Worm (Caenorhabditis elegans) whole organism, L4 larva: ENCODE results near the gene gly-6.

Experiments
- F10B5.3 ChIP-seq: sonication (generic microtip); optimal IDR thresholded peaks from 2 replicates; lab custom pipeline; 2016; ENCODE audit warnings: mild to moderate bottlenecking, missing genetic modification characterization, missing compliant biosample characterization
- F26F4.8 ChIP-seq: fragments of 200-800 bp; sonication (Bioruptor generic); conservative IDR thresholded peaks from 2 replicates; pipeline ENCODE4 v1.3.6; 2022; ENCODE audit warnings: missing genetic modification characterization, missing compliant biosample characterization
- Y5F2A.4 ChIP-seq: fragments of 200-800 bp; sonication (Bioruptor generic); optimal IDR thresholded peaks from 2 replicates; lab custom pipeline; 2018; ENCODE audit warnings: mild to moderate bottlenecking, missing genetic modification characterization, missing compliant biosample characterization
- aha-1 ChIP-seq: fragments of 150-350 bp; peaks from one replicate; lab custom pipeline; 2014; ENCODE audit warnings: missing biosample characterization, missing genetic modification characterization
- ceh-28 ChIP-seq: fragments of 150-350 bp; optimal IDR thresholded peaks from 2 replicates; lab custom pipeline; 2014; ENCODE audit warnings: missing biosample characterization, missing genetic modification reagents, missing genetic modification characterization
- ceh-32 ChIP-seq: sonication (generic microtip); optimal IDR thresholded peaks from 2 replicates; lab custom pipeline; 2016; ENCODE audit warnings: mild to moderate bottlenecking, missing genetic modification characterization, missing compliant biosample characterization; ENCODE audit not compliant: poor library complexity
- ceh-62 ChIP-seq: sonication (generic microtip); optimal IDR thresholded peaks from 2 replicates; lab custom pipeline; 2017; ENCODE audit warnings: missing biosample characterization, missing genetic modification characterization
- ceh-82 ChIP-seq: sonication (generic microtip); optimal IDR thresholded peaks from 2 replicates; lab custom pipeline; 2017; ENCODE audit warnings: missing biosample characterization, missing genetic modification characterization
- daf-16 ChIP-seq, 3 experiments: sonication (generic microtip); optimal IDR thresholded peaks; 2 replicates each; lab custom pipeline; 2016 to 2017; ENCODE audit warnings: missing genetic modification characterization in 3 of 3, missing genetic modification reagents in 3 of 3, mild to moderate bottlenecking in 2 of 3, missing compliant biosample characterization in 2 of 3, missing biosample characterization in 1 of 3, moderate library complexity in 1 of 3
- dmd-6 ChIP-seq: fragments of 200-800 bp; sonication (Bioruptor generic); IDR thresholded peaks from 2 replicates; pipeline ENCODE4 v1.3.6; 2022; ENCODE audit warnings: missing genetic modification reagents, missing genetic modification characterization, missing compliant biosample characterization
- dpl-1 ChIP-seq: fragments of 150-350 bp; optimal IDR thresholded peaks from 2 replicates; lab custom pipeline; 2014; ENCODE audit warnings: missing biosample characterization, missing genetic modification reagents, missing genetic modification characterization
- duxl-1 ChIP-seq: sonication (generic microtip); optimal IDR thresholded peaks from 2 replicates; lab custom pipeline; 2016; ENCODE audit warnings: mild to moderate bottlenecking, missing genetic modification characterization, moderate library complexity, missing compliant biosample characterization; ENCODE audit not compliant: poor library complexity
- egl-27 ChIP-seq: sonication (generic microtip); optimal IDR thresholded peaks from 3 replicates; lab custom pipeline; 2017; ENCODE audit warnings: missing biosample characterization, missing genetic modification reagents, missing genetic modification characterization
- hlh-11 ChIP-seq: fragments of 200-800 bp; sonication (Bioruptor generic); optimal IDR thresholded peaks from 2 replicates; lab custom pipeline; 2018; ENCODE audit warnings: mild to moderate bottlenecking, missing genetic modification characterization, missing compliant biosample characterization
- hlh-30 ChIP-seq: sonication (generic microtip); optimal IDR thresholded peaks from 2 replicates; lab custom pipeline; 2017; ENCODE audit warnings: antibody characterized with exemption, mild to moderate bottlenecking, missing genetic modification characterization, missing compliant biosample characterization; ENCODE audit not compliant: insufficient read depth
- lin-1 ChIP-seq: fragments of 200-800 bp; sonication (Bioruptor generic); IDR thresholded peaks from 2 replicates; pipeline ENCODE4 v1.3.6; 2022; ENCODE audit warnings: missing genetic modification reagents, missing genetic modification characterization, missing compliant biosample characterization
- lin-29 ChIP-seq: fragments of 200-800 bp; sonication (Bioruptor generic); IDR thresholded peaks from 2 replicates; pipeline ENCODE4 v1.3.6; 2022; ENCODE audit warnings: missing genetic modification reagents, missing genetic modification characterization, missing compliant biosample characterization
- lsy-2 ChIP-seq, 2 experiments: fragments of 150-350 bp in 1 of 2; sonication (generic microtip) in 1 of 2; optimal IDR thresholded peaks; 2 replicates each; lab custom pipeline; 2014 to 2017; ENCODE audit warnings: missing biosample characterization in 2 of 2, missing genetic modification characterization in 2 of 2
- madf-5 ChIP-seq, 2 experiments: fragments of 200-800 bp; sonication (Bioruptor generic); IDR thresholded peaks; 2 replicates each; pipeline ENCODE4 v1.3.6; 2022; ENCODE audit warnings: missing compliant biosample characterization in 2 of 2, missing genetic modification characterization in 2 of 2
- madf-9 ChIP-seq: fragments of 200-800 bp; sonication (Bioruptor generic); conservative IDR thresholded peaks from 2 replicates; pipeline ENCODE4 v1.3.6; 2022; ENCODE audit warnings: missing genetic modification reagents, missing genetic modification characterization, missing compliant biosample characterization
- mdl-1 ChIP-seq, 2 experiments: fragments of 150-350 bp in 1 of 2; sonication (generic microtip) in 1 of 2; optimal IDR thresholded peaks; 2 replicates each; lab custom pipeline; 2014 to 2017; ENCODE audit warnings: missing biosample characterization in 2 of 2, missing genetic modification characterization in 2 of 2
- mep-1 ChIP-seq: fragments of 150-350 bp; sonication (generic microtip); optimal IDR thresholded peaks from 3 replicates; lab custom pipeline; 2014; ENCODE audit warnings: missing biosample characterization, missing genetic modification characterization
- mxl-2 ChIP-seq: fragments of 200-800 bp; sonication (Bioruptor generic); conservative IDR thresholded peaks from 2 replicates; pipeline ENCODE4 v1.3.6; 2022; ENCODE audit warnings: missing genetic modification reagents, missing genetic modification characterization, missing compliant biosample characterization
- nhr-111 ChIP-seq: fragments of 200-800 bp; sonication (Bioruptor generic); optimal IDR thresholded peaks from 2 replicates; lab custom pipeline; 2018; ENCODE audit warnings: mild to moderate bottlenecking, missing genetic modification characterization, missing compliant biosample characterization
- nhr-25 ChIP-seq: sonication (generic microtip); optimal IDR thresholded peaks from 2 replicates; lab custom pipeline; 2017; ENCODE audit warnings: missing genetic modification characterization, mild to moderate bottlenecking, missing compliant biosample characterization, antibody characterized with exemption, moderate library complexity, borderline replicate concordance; ENCODE audit not compliant: insufficient read depth
- php-3 ChIP-seq: fragments of 200-800 bp; sonication (Bioruptor generic); IDR thresholded peaks from 2 replicates; pipeline ENCODE4 v1.3.6; 2022; ENCODE audit warnings: missing genetic modification reagents, missing genetic modification characterization, missing compliant biosample characterization
- pqm-1 ChIP-seq: sonication (generic microtip); optimal IDR thresholded peaks from 2 replicates; lab custom pipeline; 2017; ENCODE audit warnings: missing biosample characterization, missing genetic modification characterization
- rbr-2 ChIP-seq: sonication (generic microtip); optimal IDR thresholded peaks from 2 replicates; lab custom pipeline; 2016; ENCODE audit warnings: missing genotype, missing genetic modification characterization, missing compliant biosample characterization
- set-16 ChIP-seq: fragments of 200-800 bp; sonication (Bioruptor generic); IDR thresholded peaks from 2 replicates; pipeline ENCODE4 v1.3.6; 2022; ENCODE audit warnings: missing genetic modification reagents, missing genetic modification characterization, missing compliant biosample characterization
- skn-1 ChIP-seq: fragments of 150-350 bp; optimal IDR thresholded peaks from 2 replicates; lab custom pipeline; 2014; ENCODE audit warnings: missing biosample characterization, missing genetic modification characterization
- unc-39 ChIP-seq: sonication (generic microtip); optimal IDR thresholded peaks from 2 replicates; lab custom pipeline; 2017; ENCODE audit warnings: missing biosample characterization, missing genetic modification characterization
- vab-7 ChIP-seq: fragments of 200-800 bp; sonication (Bioruptor generic); IDR thresholded peaks from 2 replicates; pipeline ENCODE4 v1.3.6; 2022; ENCODE audit warnings: missing genetic modification reagents, missing genetic modification characterization, missing compliant biosample characterization
- zfp-3 ChIP-seq: fragments of 200-800 bp; sonication (Bioruptor generic); conservative IDR thresholded peaks from 2 replicates; pipeline ENCODE4 v1.3.6; 2022; ENCODE audit warnings: missing genetic modification reagents, missing genetic modification characterization, missing compliant biosample characterization
- zip-11 ChIP-seq: fragments of 200-800 bp; sonication (Bioruptor generic); IDR thresholded peaks from 2 replicates; pipeline ENCODE4 v1.3.6; 2022; ENCODE audit warnings: missing genetic modification characterization, missing compliant biosample characterization
- ztf-7 ChIP-seq: fragments of 150-350 bp; optimal IDR thresholded peaks from 2 replicates; lab custom pipeline; 2014; ENCODE audit warnings: missing biosample characterization, missing genetic modification characterization

gly-6 gene

ce11 chrIII:4313061-4313962 is 17.7 kb downstream of the gly-6 start, which contains the start of the genes evl-14 and dcn-1 (continued):
- no peak for TF ChIP-seq nhr-25 (tag; lab: Kevin White, UChicago)
- TF ChIP-seq hlh-30 (tag; lab: Kevin White, UChicago) = peak; percentile 94
- TF ChIP-seq ceh-28 (tag; lab: Kevin White, UChicago) = peak; percentile 3
- TF ChIP-seq F26F4.8 (GFP tag; lab: Robert Waterston, UW) = no peak
- TF ChIP-seq dpl-1 = peak; percentile 75
- TF ChIP-seq dmd-6 (GFP tag; lab: Robert Waterston, UW) = peak; percentile 59; the same call in 1 of the 2 replicates
- peak; percentile 57 to 85 for TF ChIP-seq mdl-1 (tag; optimal IDR thresholded peaks at IDR 0.05; lab: Kevin White, UChicago)
- TF ChIP-seq duxl-1 (tag; lab: Kevin White, UChicago) = no peak
- peak; percentile 79 for TF ChIP-seq mep-1
- no peak for TF ChIP-seq unc-39
- no peak for TF ChIP-seq nhr-111 (GFP tag; lab: Kevin White, UChicago)

DNA sequence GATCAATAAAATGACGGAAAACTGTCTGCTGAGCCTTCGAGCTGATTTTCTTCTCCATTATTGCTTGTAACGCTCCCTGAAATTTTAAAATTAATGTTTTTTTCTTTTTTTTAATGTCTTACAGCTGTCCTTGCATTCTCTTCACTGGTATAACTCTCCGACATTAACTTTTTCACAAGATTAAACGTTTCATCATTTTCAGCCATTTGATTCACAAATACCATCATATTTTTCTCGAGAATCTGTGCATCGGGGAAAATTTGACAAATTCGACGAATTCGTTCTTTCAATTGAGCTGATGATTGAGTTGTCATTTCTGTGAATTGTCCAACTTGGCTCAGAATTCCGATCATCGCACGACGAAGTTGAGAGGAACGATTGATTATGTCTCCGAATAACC is 21.7 kb downstream of the gly-6 start:
- TF ChIP-seq duxl-1 (tag; lab: Kevin White, UChicago) (no peak), vab-7 (GFP tag; lab: Robert Waterston, UW) (no peak), aha-1 (tag; lab: Kevin White, UChicago) (peak; percentile 92), ceh-32 (tag; lab: Kevin White, UChicago) (no peak), egl-27 (tag; lab: Kevin White, UChicago) (no peak), ceh-82 (tag; lab: Kevin White, UChicago) (no peak)

DNA sequence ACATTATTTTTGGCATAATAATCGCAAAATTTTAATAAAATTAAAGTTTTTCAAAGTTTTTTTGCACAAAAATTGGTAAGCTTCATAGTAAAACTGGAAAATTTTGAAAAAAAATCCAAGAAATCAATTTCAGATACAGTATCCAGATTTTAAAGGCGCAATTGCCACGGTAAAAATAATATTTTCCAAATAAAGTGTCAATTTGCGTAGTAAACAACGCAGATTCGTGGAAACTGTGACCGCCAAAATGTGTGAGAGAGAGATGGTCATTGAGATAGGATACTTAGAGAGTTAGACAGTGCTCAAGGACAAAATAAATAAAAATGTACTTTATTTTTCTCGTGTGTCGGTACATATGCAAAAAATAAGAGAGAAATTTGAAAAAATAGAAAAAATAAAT is 28.2 kb downstream of the gly-6 start:
- TF ChIP-seq rbr-2 (tag; lab: Kevin White, UChicago) (no peak), daf-16 (GFP tag; optimal IDR thresholded peaks at IDR 0.05; lab: Kevin White, UChicago) (no peak), daf-16 (tag; optimal IDR thresholded peaks at IDR 0.05; lab: Kevin White, UChicago) (peak; percentile 55)

- TF ChIP-seq hlh-11 (tag; lab: Kevin White, UChicago) (no peak), F10B5.3 (no peak), duxl-1 (tag; lab: Kevin White, UChicago) (no peak), set-16 (GFP tag; lab: Robert Waterston, UW) (no peak), zfp-3 (GFP tag; lab: Robert Waterston, UW) (no peak), ceh-62 (tag; lab: Kevin White, UChicago) (no peak), php-3 (GFP tag; lab: Robert Waterston, UW) (no peak), madf-5 (GFP tag; IDR thresholded peaks at IDR 0.05; lab: Robert Waterston, UW) (no peak), skn-1 (tag; lab: Kevin White, UChicago) (no peak), mxl-2 (no peak)
- TF ChIP-seq, all 104 proteins: peak for 0
These were observed 28.7 kb downstream of the gly-6 start, which contains the start of gene R10E4.9 for ce11 chrIII:4302293-4302692. Gene R10E4.9, minus strand, starts transcription at chrIII:4302393.

DNA sequence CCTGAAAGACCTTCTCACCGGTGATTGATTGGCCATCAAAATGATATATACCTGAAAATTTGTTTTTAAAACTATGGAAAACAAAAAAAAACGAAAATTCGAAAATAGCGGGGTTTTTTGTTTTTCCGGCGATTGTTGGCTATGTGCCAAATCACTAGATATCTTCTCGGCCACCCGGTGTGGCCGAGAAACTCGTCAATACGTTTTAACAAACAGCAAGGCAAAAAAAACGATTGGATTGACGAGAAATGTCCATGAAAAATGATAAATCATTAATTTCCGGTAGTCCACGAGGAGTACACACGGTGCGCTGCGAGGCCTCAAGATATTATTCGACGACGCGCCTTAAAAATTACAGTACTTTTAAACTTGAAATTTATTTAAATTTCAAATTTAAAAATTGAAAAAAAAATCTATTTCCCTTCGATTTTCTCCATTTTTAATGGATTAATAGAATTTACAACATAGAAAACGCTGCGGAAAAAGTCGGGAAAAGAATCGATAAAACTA is 30.0 kb downstream of the gly-6 start, which contains the start of gene R10E4.11:
TSS of gene R10E4.11 (minus strand) at position 51 of the 510 bp plus-strand sequence.
- TF ChIP-seq lin-1 (no peak), zip-11 (no peak), Y5F2A.4 (GFP tag; lab: Kevin White, UChicago) (no peak), lsy-2 (tag; optimal IDR thresholded peaks at IDR 0.05; lab: Kevin White, UChicago) (peak in 1 of 2 experiments; percentile 28), daf-16 (GFP tag; optimal IDR thresholded peaks at IDR 0.05; lab: Kevin White, UChicago) (peak in 1 of 2 experiments; percentile 30), daf-16 (tag; optimal IDR thresholded peaks at IDR 0.05; lab: Kevin White, UChicago) (peak; percentile 23), ceh-62 (tag; lab: Kevin White, UChicago) (no peak), madf-9 (no peak), ztf-7 (tag; lab: Kevin White, UChicago) (no peak), pqm-1 (no peak), lin-29 (GFP tag; lab: Robert Waterston, UW) (no peak)
